Worm (Caenorhabditis elegans) whole organism, L1 larva: ENCODE data around the gene spp-1.

Source experiments
- C04F5.9 ChIP-seq: sonication (generic microtip); optimal IDR thresholded peaks from 2 replicates; lab custom pipeline; 2016; ENCODE audit warnings: missing genetic modification characterization, missing compliant biosample characterization
- C16A3.4 ChIP-seq: fragments of 150-350 bp; optimal IDR thresholded peaks from 2 replicates; lab custom pipeline; 2014; ENCODE audit warnings: missing biosample characterization, missing genetic modification characterization
- aly-2 ChIP-seq: fragments of 150-350 bp; optimal IDR thresholded peaks from 2 replicates; lab custom pipeline; 2014; ENCODE audit warnings: missing biosample characterization, missing genetic modification characterization
- blmp-1 ChIP-seq: fragments of 150-350 bp; optimal IDR thresholded peaks from 2 replicates; lab custom pipeline; 2014; ENCODE audit warnings: missing biosample characterization, missing genetic modification characterization
- ceh-63 ChIP-seq: fragments of 200-800 bp; sonication (Bioruptor generic); optimal IDR thresholded peaks from 2 replicates; lab custom pipeline; 2018; ENCODE audit warnings: mild to moderate bottlenecking, missing genetic modification characterization, missing compliant biosample characterization
- ceh-82 ChIP-seq, 3 experiments: fragments of 150-350 bp in 1 of 3; sonication (generic microtip) in 2 of 3; optimal IDR thresholded peaks; 2 replicates each; lab custom pipeline; 2014 to 2017; ENCODE audit warnings: missing biosample characterization in 3 of 3, missing genetic modification characterization in 3 of 3
- egl-27 ChIP-seq, 2 experiments: fragments of 150-350 bp in 1 of 2; sonication (generic microtip); optimal IDR thresholded peaks; 3 replicates each; lab custom pipeline; 2017 to 2018; ENCODE audit warnings: missing biosample characterization in 2 of 2, missing genetic modification characterization in 2 of 2, missing genetic modification reagents in 2 of 2
- lin-35 ChIP-seq, 2 experiments: fragments of 150-350 bp; optimal IDR thresholded peaks; 2 replicates each; lab custom pipeline; 2014; ENCODE audit warnings: missing biosample characterization in 2 of 2, missing genetic modification characterization in 2 of 2, missing genetic modification reagents in 2 of 2
- lir-3 ChIP-seq: sonication (generic microtip); optimal IDR thresholded peaks from 2 replicates; lab custom pipeline; 2016; ENCODE audit warnings: mild to moderate bottlenecking, missing genetic modification characterization, moderate library complexity, missing compliant biosample characterization; ENCODE audit not compliant: poor library complexity
- unc-130 ChIP-seq: fragments of 150-350 bp; optimal IDR thresholded peaks from 2 replicates; lab custom pipeline; 2017; ENCODE audit warnings: missing biosample characterization, missing genetic modification characterization, inconsistent platforms
- unc-62 ChIP-seq: fragments of 150-350 bp; optimal IDR thresholded peaks from 2 replicates; lab custom pipeline; 2014; ENCODE audit warnings: missing biosample characterization, missing genetic modification reagents, missing genetic modification characterization

DNA sequence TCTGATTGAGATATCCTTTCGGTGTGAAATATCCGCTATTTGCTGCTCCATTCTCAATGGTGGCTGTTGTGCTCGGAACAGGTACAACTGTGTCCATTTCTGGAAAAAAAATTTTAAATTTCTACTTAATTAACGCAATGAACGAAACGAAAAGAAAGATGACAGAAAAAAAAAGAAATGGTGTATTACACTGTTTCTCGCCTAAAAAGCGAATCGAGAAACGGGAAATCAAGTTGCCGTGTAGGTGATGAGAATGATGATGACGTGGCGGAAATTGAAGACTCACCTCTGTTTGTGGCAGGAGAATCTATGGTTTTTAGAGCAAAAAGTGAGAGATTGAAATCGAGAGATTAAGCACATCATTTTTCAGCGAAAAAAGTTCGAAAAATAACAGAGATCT, 31.0 kb upstream of the spp-1 start, which contains the start of gene C38H2.3:
- TF ChIP-seq unc-62 (GFP tag; lab: Kevin White, UChicago) (no peak), blmp-1 (tag; lab: Kevin White, UChicago) (no peak), C04F5.9 (tag; lab: Kevin White, UChicago) (no peak), lir-3 (tag; lab: Kevin White, UChicago) (no peak), lin-35 (GFP tag; optimal IDR thresholded peaks at IDR 0.05; lab: Kevin White, UChicago) (no peak), C16A3.4 (tag; lab: Kevin White, UChicago) (no peak), unc-130 (no peak), aly-2 (tag; lab: Kevin White, UChicago) (no peak), egl-27 (tag; optimal IDR thresholded peaks at IDR 0.05; lab: Kevin White, UChicago) (no peak), ceh-63 (GFP tag; lab: Kevin White, UChicago) (no peak), ceh-82 (tag; optimal IDR thresholded peaks at IDR 0.05; lab: Kevin White, UChicago) (no peak)
